Fruit fly (Drosophila melanogaster) whole organism, embryonic: ENCODE results near the gene ATPsynepsilonL.

Experiments used
- Blimp-1 ChIP-seq: fragments of 200-800 bp; sonication (Bioruptor generic); optimal IDR thresholded peaks from 3 replicates; lab custom pipeline; 2018; ENCODE audit warnings: missing biosample characterization, missing genetic modification characterization, mild to moderate bottlenecking, moderate library complexity, missing genetic modification reagents
- CG10565 ChIP-seq: fragments of 200-800 bp; sonication (Bioruptor generic); optimal IDR thresholded peaks from 3 replicates; lab custom pipeline; 2016; ENCODE audit warnings: missing biosample characterization, mild to moderate bottlenecking, missing genetic modification characterization
- CG12071 ChIP-seq: fragments of 200-800 bp; sonication (Bioruptor generic); optimal IDR thresholded peaks from 3 replicates; lab custom pipeline; 2018; ENCODE audit warnings: missing biosample characterization, mild to moderate bottlenecking, missing genetic modification characterization
- CG13287 ChIP-seq: fragments of 200-800 bp; sonication (Bioruptor generic); IDR thresholded peaks from 2 replicates; pipeline ENCODE4 v1.3.6; 2022; ENCODE audit warnings: missing biosample characterization, missing genetic modification characterization; ENCODE audit not compliant: partially characterized antibody
- CG13894 ChIP-seq: fragments of 200-800 bp; sonication (Bioruptor generic); optimal IDR thresholded peaks from 3 replicates; lab custom pipeline; 2018; ENCODE audit warnings: missing biosample characterization, mild to moderate bottlenecking, missing genetic modification characterization, moderate library complexity
- CG15269 ChIP-seq: fragments of 200-800 bp; sonication (Bioruptor generic); optimal IDR thresholded peaks from 2 replicates; lab custom pipeline; 2018; ENCODE audit warnings: missing biosample characterization, mild to moderate bottlenecking, missing genetic modification characterization, moderate library complexity
- CG17361 ChIP-seq: fragments of 200-800 bp; sonication (Bioruptor generic); IDR thresholded peaks from 3 replicates; pipeline ENCODE4 v1.3.6; 2022; ENCODE audit warnings: missing biosample characterization, missing genetic modification characterization
- CG18262 ChIP-seq: fragments of 200-800 bp; optimal IDR thresholded peaks from 3 replicates; lab custom pipeline; 2019; ENCODE audit warnings: missing biosample characterization, mild to moderate bottlenecking, missing genetic modification characterization, moderate library complexity
- CG3163 ChIP-seq: fragments of 200-800 bp; sonication (Bioruptor generic); optimal IDR thresholded peaks from 3 replicates; lab custom pipeline; 2016; ENCODE audit warnings: missing biosample characterization, missing genetic modification characterization
- CG4707 ChIP-seq: fragments of 200-800 bp; sonication (Bioruptor generic); optimal IDR thresholded peaks from 2 replicates; lab custom pipeline; 2018; ENCODE audit warnings: missing biosample characterization, mild to moderate bottlenecking, missing genetic modification characterization, moderate library complexity
- CG6654 ChIP-seq: fragments of 200-800 bp; sonication (Bioruptor generic); optimal IDR thresholded peaks from 2 replicates; lab custom pipeline; 2017; ENCODE audit warnings: missing biosample characterization, mild to moderate bottlenecking, missing genetic modification characterization
- CG6683 ChIP-seq: fragments of 200-800 bp; sonication (Bioruptor generic); optimal IDR thresholded peaks from 2 replicates; lab custom pipeline; 2017; ENCODE audit warnings: missing biosample characterization, mild to moderate bottlenecking, missing genetic modification characterization, missing genetic modification reagents
- CG6813 ChIP-seq: fragments of 200-800 bp; sonication (Bioruptor generic); optimal IDR thresholded peaks from 2 replicates; lab custom pipeline; 2017; ENCODE audit warnings: missing biosample characterization, missing genetic modification characterization, mild to moderate bottlenecking, moderate library complexity, missing genetic modification reagents
- CG7271 ChIP-seq: fragments of 200-800 bp; sonication (Bioruptor generic); optimal IDR thresholded peaks from 2 replicates; lab custom pipeline; 2018; ENCODE audit warnings: missing biosample characterization, mild to moderate bottlenecking, missing genetic modification characterization, moderate library complexity
- CG9215 ChIP-seq: fragments of 200-800 bp; sonication (Bioruptor generic); IDR thresholded peaks from 2 replicates; pipeline ENCODE4 v1.3.6; 2022; ENCODE audit warnings: missing biosample characterization, missing genetic modification characterization
- CkIIα-i1 ChIP-seq: fragments of 200-800 bp; sonication (Bioruptor generic); IDR thresholded peaks from 2 replicates; pipeline ENCODE4 v1.3.6; 2022; ENCODE audit warnings: missing biosample characterization, missing genetic modification characterization
- D19A ChIP-seq: fragments of 200-800 bp; optimal IDR thresholded peaks from 3 replicates; lab custom pipeline; 2019; ENCODE audit warnings: missing biosample characterization, mild to moderate bottlenecking, missing genetic modification characterization, moderate library complexity
- Dbx ChIP-seq: fragments of 200-800 bp; sonication (Bioruptor generic); IDR thresholded peaks from 3 replicates; pipeline ENCODE4 v1.3.6; 2022; ENCODE audit warnings: missing biosample characterization, missing genetic modification characterization
- Dek ChIP-seq: fragments of 200-800 bp; sonication (Bioruptor generic); optimal IDR thresholded peaks from 3 replicates; lab custom pipeline; 2019; ENCODE audit warnings: missing biosample characterization, mild to moderate bottlenecking, missing genetic modification characterization, moderate library complexity
- ERR ChIP-seq: fragments of 200-800 bp; sonication (Bioruptor generic); optimal IDR thresholded peaks from 2 replicates; lab custom pipeline; 2016; ENCODE audit warnings: missing biosample characterization, missing genetic modification characterization
- Ets65A ChIP-seq: fragments of 200-800 bp; sonication (Bioruptor generic); peaks from one replicate; lab custom pipeline; 2016; ENCODE audit warnings: missing biosample characterization, missing genetic modification characterization
- H15 ChIP-seq: fragments of 200-800 bp; sonication (Bioruptor generic); IDR thresholded peaks from 3 replicates; pipeline ENCODE4 v1.3.6; 2022; ENCODE audit warnings: missing biosample characterization, missing genetic modification characterization
- HLH4C ChIP-seq: fragments of 200-800 bp; sonication (Bioruptor generic); IDR thresholded peaks from 3 replicates; pipeline ENCODE4 v1.3.6; 2022; ENCODE audit warnings: missing biosample characterization, missing genetic modification characterization; ENCODE audit not compliant: partially characterized antibody
- Hand ChIP-seq: fragments of 200-800 bp; sonication (Bioruptor generic); optimal IDR thresholded peaks from 2 replicates; lab custom pipeline; 2017; ENCODE audit warnings: mild to moderate bottlenecking, missing biosample characterization, missing genetic modification reagents, missing genetic modification characterization
- Med ChIP-seq: fragments of 200-800 bp; sonication (Bioruptor generic); peaks from one replicate; lab custom pipeline; 2016; ENCODE audit warnings: missing biosample characterization, missing genetic modification characterization, mild to moderate bottlenecking, inconsistent platforms, moderate library complexity
- NfI ChIP-seq: fragments of 200-800 bp; sonication (Bioruptor generic); optimal IDR thresholded peaks from 3 replicates; lab custom pipeline; 2018; ENCODE audit warnings: missing biosample characterization, mild to moderate bottlenecking, missing genetic modification characterization, moderate library complexity
- Optix ChIP-seq: fragments of 200-800 bp; sonication (Bioruptor generic); IDR thresholded peaks from 3 replicates; pipeline ENCODE4 v1.3.6; 2022; ENCODE audit warnings: missing biosample characterization, missing genetic modification characterization
- Sox100B ChIP-seq: fragments of 200-800 bp; sonication (Bioruptor generic); optimal IDR thresholded peaks from 3 replicates; lab custom pipeline; 2018; ENCODE audit warnings: missing biosample characterization, mild to moderate bottlenecking, missing genetic modification characterization
- TFAM ChIP-seq: fragments of 200-800 bp; sonication (Bioruptor generic); optimal IDR thresholded peaks from 2 replicates; lab custom pipeline; 2017; ENCODE audit warnings: missing biosample characterization, missing genetic modification characterization, inconsistent platforms
- ara ChIP-seq: fragments of 200-800 bp; sonication (Bioruptor generic); IDR thresholded peaks from 2 replicates; pipeline ENCODE4 v1.3.6; 2022; ENCODE audit warnings: missing biosample characterization, missing genetic modification characterization
- ase ChIP-seq: fragments of 200-800 bp; sonication (Bioruptor generic); IDR thresholded peaks from 3 replicates; pipeline ENCODE4 v1.3.6; 2022; ENCODE audit warnings: missing biosample characterization, missing genetic modification characterization
- bcd ChIP-seq: fragments of 200-800 bp; sonication (Bioruptor generic); optimal IDR thresholded peaks from 2 replicates; lab custom pipeline; 2017; ENCODE audit warnings: missing biosample characterization, mild to moderate bottlenecking, missing genetic modification characterization
- bowl ChIP-seq: fragments of 200-800 bp; sonication (Bioruptor generic); IDR thresholded peaks from 2 replicates; pipeline ENCODE4 v1.3.6; 2022; ENCODE audit warnings: missing biosample characterization, missing genetic modification characterization
- cad ChIP-seq: fragments of >200 bp; optimal IDR thresholded peaks from 2 replicates; lab custom pipeline; 2017; ENCODE audit warnings: missing biosample characterization, missing genetic modification characterization
- chinmo ChIP-seq: fragments of 200-800 bp; sonication (Bioruptor generic); IDR thresholded peaks from 4 replicates; pipeline ENCODE4 v1.3.6; 2022; ENCODE audit warnings: missing biosample characterization, missing genetic modification characterization; ENCODE audit not compliant: partially characterized antibody
- ci ChIP-seq: fragments of 200-800 bp; sonication (Bioruptor generic); IDR thresholded peaks from 3 replicates; pipeline ENCODE4 v1.3.6; 2022; ENCODE audit warnings: missing biosample characterization, missing genetic modification characterization
- danr ChIP-seq: fragments of 200-800 bp; sonication (Bioruptor generic); IDR thresholded peaks from 2 replicates; pipeline ENCODE4 v1.3.6; 2022; ENCODE audit warnings: missing biosample characterization, missing genetic modification characterization
- dimm ChIP-seq: fragments of 200-800 bp; sonication (Bioruptor generic); IDR thresholded peaks from 2 replicates; pipeline ENCODE4 v1.3.6; 2022; ENCODE audit warnings: missing biosample characterization, missing genetic modification characterization
- dm ChIP-seq: fragments of 200-800 bp; sonication (Bioruptor generic); optimal IDR thresholded peaks from 3 replicates; lab custom pipeline; 2016; ENCODE audit warnings: missing biosample characterization, missing genetic modification characterization
- dmrt99B ChIP-seq: fragments of 200-800 bp; sonication (Bioruptor generic); optimal IDR thresholded peaks from 2 replicates; lab custom pipeline; 2018; ENCODE audit warnings: missing biosample characterization, mild to moderate bottlenecking, missing genetic modification characterization, moderate library complexity
- emc ChIP-seq: fragments of 200-800 bp; sonication (Bioruptor generic); optimal IDR thresholded peaks from 2 replicates; lab custom pipeline; 2016; ENCODE audit warnings: missing biosample characterization, missing genetic modification characterization
- ewg ChIP-seq: fragments of 200-800 bp; sonication (Bioruptor generic); optimal IDR thresholded peaks from 3 replicates; lab custom pipeline; 2017; ENCODE audit warnings: mild to moderate bottlenecking, missing biosample characterization, missing genetic modification reagents, missing genetic modification characterization
- gcm ChIP-seq: fragments of 200-800 bp; sonication (Bioruptor generic); optimal IDR thresholded peaks from 2 replicates; lab custom pipeline; 2019; ENCODE audit warnings: missing biosample characterization, mild to moderate bottlenecking, missing genetic modification characterization, moderate library complexity
- hkb ChIP-seq, 2 experiments: fragments of 200-800 bp in 1 of 2; fragments of >200 bp in 1 of 2; sonication (Bioruptor generic) in 1 of 2; IDR thresholded peaks in 1 of 2; optimal IDR thresholded peaks in 1 of 2; 2 replicates each; pipeline versions ENCODE4 v1.3.6 to Lab custom; 2017 to 2022; ENCODE audit warnings: missing biosample characterization in 1 of 2, missing genetic modification characterization in 1 of 2
- insv ChIP-seq, 2 experiments: fragments of 200-800 bp; sonication (Bioruptor generic); optimal IDR thresholded peaks; 3 replicates each; lab custom pipeline; 2016 to 2018; ENCODE audit warnings: missing biosample characterization in 2 of 2, missing genetic modification characterization in 2 of 2
- oc ChIP-seq: fragments of 200-800 bp; sonication (Bioruptor generic); optimal IDR thresholded peaks from 2 replicates; lab custom pipeline; 2018; ENCODE audit warnings: missing biosample characterization, mild to moderate bottlenecking, missing genetic modification characterization, moderate library complexity
- seq ChIP-seq: fragments of 200-800 bp; sonication (Bioruptor generic); IDR thresholded peaks from 2 replicates; pipeline ENCODE4 v1.3.6; 2022; ENCODE audit warnings: missing biosample characterization, missing genetic modification characterization
- slbo ChIP-seq: fragments of 200-800 bp; sonication (Bioruptor generic); IDR thresholded peaks from 2 replicates; pipeline ENCODE4 v1.3.6; 2022; ENCODE audit warnings: missing biosample characterization, missing genetic modification characterization
- sqz ChIP-seq: fragments of 200-800 bp; sonication (Bioruptor generic); optimal IDR thresholded peaks from 3 replicates; lab custom pipeline; 2018; ENCODE audit warnings: missing biosample characterization, mild to moderate bottlenecking, missing genetic modification characterization
- sug ChIP-seq: fragments of 200-800 bp; optimal IDR thresholded peaks from 2 replicates; lab custom pipeline; 2019; ENCODE audit warnings: missing biosample characterization, mild to moderate bottlenecking, missing genetic modification characterization, moderate library complexity

ATPsynepsilonL gene

DNA sequence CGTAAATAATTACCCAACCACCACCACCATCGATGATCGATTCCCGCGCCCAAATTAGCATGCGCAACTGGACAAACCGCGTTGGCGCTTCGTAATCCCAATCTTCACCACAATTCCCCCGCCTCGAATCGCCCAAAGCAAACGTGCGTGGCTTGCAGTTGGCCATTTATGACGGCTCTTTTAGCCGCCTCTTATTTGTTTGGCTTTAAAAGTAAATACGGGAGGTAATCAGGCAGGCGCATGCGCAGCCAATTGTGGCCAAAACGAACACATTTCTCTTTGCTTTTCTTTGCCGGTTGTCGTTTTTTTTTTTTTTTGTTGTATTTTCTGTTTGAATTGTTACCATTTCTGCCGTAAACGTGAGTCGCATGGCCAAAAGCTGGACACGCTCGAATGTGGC is 29.0 kb downstream of the ATPsynepsilonL start:
- TF ChIP-seq CG6683 (GFP tag; lab: Kevin White, UChicago) (no peak), ara (GFP tag; lab: Robert Waterston, UW) (peak; percentile 48; the same call in 1 of the 2 replicates), CG6654 (GFP tag; lab: Kevin White, UChicago) (no peak), ERR (GFP tag; lab: Kevin White, UChicago) (no peak), CG9215 (GFP tag; lab: Robert Waterston, UW) (no peak), CG6813 (no peak), chinmo (0 out of 4 replicates have a peak, but pooled peaks have one; percentile 48), seq (GFP tag; lab: Robert Waterston, UW) (peak; percentile 37; the same call in 1 of the 2 replicates), Blimp-1 (GFP tag; lab: Kevin White, UChicago) (peak; percentile 35), dm (GFP tag; lab: Kevin White, UChicago) (no peak), NfI (GFP tag; lab: Kevin White, UChicago) (no peak), bcd (no peak), CG3163 (GFP tag; lab: Kevin White, UChicago) (peak; percentile 5), CG12071 (GFP tag; lab: Kevin White, UChicago) (peak; percentile 6), CkIIα-i1 (GFP tag; lab: Robert Waterston, UW) (no peak), TFAM (GFP tag; lab: Kevin White, UChicago) (no peak), CG13287 (no peak), insv (GFP tag; optimal IDR thresholded peaks at IDR 0.05; lab: Kevin White, UChicago) (no peak), emc (GFP tag; lab: Kevin White, UChicago) (no peak), bowl (GFP tag; lab: Robert Waterston, UW) (0 out of 2 replicates have a peak, but pooled peaks have one; percentile 20), H15 (no peak), Optix (GFP tag; lab: Robert Waterston, UW) (peak; percentile 37; the same call in 1 of the 3 replicates), CG18262 (tag; lab: Kevin White, UChicago) (no peak), oc (tag; lab: Kevin White, UChicago) (peak; percentile 54), gcm (no peak), slbo (GFP tag; lab: Robert Waterston, UW) (no peak), ci (peak; percentile 69; the same call in 1 of the 3 replicates), sug (tag; lab: Kevin White, UChicago) (no peak), CG4707 (GFP tag; lab: Kevin White, UChicago) (peak; percentile 14), CG15269 (tag; lab: Kevin White, UChicago) (peak; percentile 30), CG10565 (no peak), danr (GFP tag; lab: Robert Waterston, UW) (no peak), HLH4C (GFP tag; lab: Robert Waterston, UW) (no peak), CG7271 (no peak), Med (GFP tag; lab: Kevin White, UChicago) (peak; percentile 43), cad (GFP tag; lab: Kevin White, UChicago) (no peak), Dek (tag; lab: Kevin White, UChicago) (no peak), CG17361 (GFP tag; lab: Robert Waterston, UW) (no peak), hkb (optimal IDR thresholded peaks at IDR 0.05; lab: Kevin White, UChicago) (no peak), hkb (GFP tag; IDR thresholded peaks at IDR 0.05; lab: Robert Waterston, UW) (peak; percentile 63), CG13894 (tag; lab: Kevin White, UChicago) (no peak), ase (0 out of 3 replicates have a peak, but pooled peaks have one; percentile 10), Ets65A (GFP tag; lab: Kevin White, UChicago) (peak; percentile 86), sqz (peak; percentile 8), Sox100B (no peak), Dbx (GFP tag; lab: Robert Waterston, UW) (no peak), ewg (GFP tag; lab: Kevin White, UChicago) (peak; percentile 4), Hand (GFP tag; lab: Kevin White, UChicago) (no peak), D19A (tag; lab: Kevin White, UChicago) (no peak), dimm (GFP tag; lab: Robert Waterston, UW) (no peak), dmrt99B (tag; lab: Kevin White, UChicago) (peak; percentile 48)
